Worm (Caenorhabditis elegans): ENCODE data around the gene Y46G5A.29.

DNA sequence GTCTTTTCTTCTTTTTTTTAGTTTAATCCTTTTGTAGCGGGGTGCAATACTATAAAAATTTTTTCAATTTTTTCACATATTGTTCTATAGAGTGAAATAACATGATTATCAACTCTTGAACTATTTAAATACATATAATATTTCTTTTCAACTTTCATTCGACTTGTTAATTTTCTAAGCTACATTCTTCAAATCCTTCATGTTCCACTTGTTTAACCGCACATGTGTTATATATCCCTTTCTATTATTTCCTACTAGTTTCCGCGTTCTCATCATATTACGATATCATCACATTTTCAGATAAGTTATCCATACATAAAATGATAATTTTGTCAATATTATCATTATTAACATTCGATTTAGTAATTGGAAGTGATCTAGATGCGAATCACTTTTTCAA, at the start of gene Y46G5A.29:
- TF ChIP-seq klf-2 (GFP tag; conservative IDR thresholded peaks at IDR 0.05), result no peak
- no peak for TF ChIP-seq ztf-29 (GFP tag; IDR thresholded peaks at IDR 0.05)
- TF ChIP-seq flt-1 (GFP tag; IDR thresholded peaks at IDR 0.05), result no peak
- no peak for TF ChIP-seq ztf-23 (GFP tag; IDR thresholded peaks at IDR 0.05)
- no peak for TF ChIP-seq T22C8.4 (GFP tag; IDR thresholded peaks at IDR 0.05)
- no peak for TF ChIP-seq ref-1 (GFP tag; conservative IDR thresholded peaks at IDR 0.05)
- no peak for TF ChIP-seq tab-1 (GFP tag; IDR thresholded peaks at IDR 0.05)
- no peak for TF ChIP-seq cog-1 (tag; optimal IDR thresholded peaks at IDR 0.05)

Data from whole organism, midembryonic.